Fruit fly (Drosophila melanogaster) whole organism, embryonic: ENCODE data around the gene pkaap.

Experiments used
- Asciz ChIP-seq: fragments of 200-800 bp; sonication (Bioruptor generic); optimal IDR thresholded peaks from 2 replicates; lab custom pipeline; 2017; ENCODE audit warnings: missing biosample characterization, mild to moderate bottlenecking, missing genetic modification characterization, missing genetic modification reagents
- CG10209 ChIP-seq: fragments of 200-800 bp; sonication (Bioruptor generic); optimal IDR thresholded peaks from 3 replicates; lab custom pipeline; 2017; ENCODE audit warnings: missing biosample characterization, mild to moderate bottlenecking, missing genetic modification characterization, missing genetic modification reagents
- CG10267 ChIP-seq: fragments of 200-800 bp; sonication (Bioruptor generic); optimal IDR thresholded peaks from 2 replicates; lab custom pipeline; 2018; ENCODE audit warnings: missing biosample characterization, mild to moderate bottlenecking, missing genetic modification characterization, moderate library complexity
- CG10274 ChIP-seq: fragments of 200-800 bp; sonication (Bioruptor generic); optimal IDR thresholded peaks from 3 replicates; lab custom pipeline; 2017; ENCODE audit warnings: missing biosample characterization, mild to moderate bottlenecking, missing genetic modification characterization
- CG10565 ChIP-seq: fragments of 200-800 bp; sonication (Bioruptor generic); optimal IDR thresholded peaks from 3 replicates; lab custom pipeline; 2016; ENCODE audit warnings: missing biosample characterization, mild to moderate bottlenecking, missing genetic modification characterization
- CG11560 ChIP-seq: fragments of 200-800 bp; sonication (Bioruptor generic); IDR thresholded peaks from 3 replicates; pipeline ENCODE4 v1.3.6; 2022; ENCODE audit warnings: missing biosample characterization, missing genetic modification characterization
- CG12071 ChIP-seq: fragments of 200-800 bp; sonication (Bioruptor generic); optimal IDR thresholded peaks from 3 replicates; lab custom pipeline; 2018; ENCODE audit warnings: missing biosample characterization, mild to moderate bottlenecking, missing genetic modification characterization
- CG1529 ChIP-seq: fragments of 200-800 bp; sonication (Bioruptor generic); optimal IDR thresholded peaks from 3 replicates; lab custom pipeline; 2018; ENCODE audit warnings: missing biosample characterization, missing genetic modification characterization
- CG16779 ChIP-seq: fragments of 200-800 bp; sonication (Bioruptor generic); IDR thresholded peaks from 2 replicates; pipeline ENCODE4 v1.3.6; 2022; ENCODE audit warnings: missing biosample characterization, missing genetic modification characterization
- CG17612 ChIP-seq: fragments of 200-800 bp; sonication (Bioruptor generic); IDR thresholded peaks from 2 replicates; pipeline ENCODE4 v1.3.6; 2022; ENCODE audit warnings: missing biosample characterization, missing genetic modification characterization
- CG18262 ChIP-seq: fragments of 200-800 bp; optimal IDR thresholded peaks from 3 replicates; lab custom pipeline; 2019; ENCODE audit warnings: missing biosample characterization, mild to moderate bottlenecking, missing genetic modification characterization, moderate library complexity
- CG18599 ChIP-seq: fragments of 200-800 bp; sonication (Bioruptor generic); optimal IDR thresholded peaks from 3 replicates; lab custom pipeline; 2017; ENCODE audit warnings: missing biosample characterization, missing genetic modification characterization, mild to moderate bottlenecking, moderate library complexity, missing genetic modification reagents
- CG32772 ChIP-seq: fragments of 200-800 bp; sonication (Bioruptor generic); IDR thresholded peaks from 2 replicates; pipeline ENCODE4 v1.3.6; 2022; ENCODE audit warnings: missing biosample characterization, missing genetic modification characterization
- CG3281 ChIP-seq: fragments of 200-800 bp; sonication (Bioruptor generic); optimal IDR thresholded peaks from 3 replicates; lab custom pipeline; 2017; ENCODE audit warnings: missing biosample characterization, mild to moderate bottlenecking, missing genetic modification characterization
- CG4282 ChIP-seq: fragments of 200-800 bp; sonication (Bioruptor generic); optimal IDR thresholded peaks from 2 replicates; lab custom pipeline; 2016; ENCODE audit warnings: missing biosample characterization, missing genetic modification characterization
- CG4328 ChIP-seq: fragments of 200-800 bp; sonication (Bioruptor generic); optimal IDR thresholded peaks from 3 replicates; lab custom pipeline; 2017; ENCODE audit warnings: missing biosample characterization, missing genetic modification reagents, missing genetic modification characterization
- CG4404 ChIP-seq: fragments of 200-800 bp; sonication (Bioruptor generic); IDR thresholded peaks from 2 replicates; pipeline ENCODE4 v1.3.6; 2022; ENCODE audit warnings: missing biosample characterization, missing genetic modification characterization
- CG5953 ChIP-seq: fragments of 200-800 bp; sonication (Bioruptor generic); IDR thresholded peaks from 2 replicates; pipeline ENCODE4 v1.3.6; 2022; ENCODE audit warnings: missing biosample characterization, missing genetic modification characterization
- CG7987 ChIP-seq: fragments of 200-800 bp; sonication (Bioruptor generic); optimal IDR thresholded peaks from 2 replicates; lab custom pipeline; 2018; ENCODE audit warnings: missing biosample characterization, mild to moderate bottlenecking, missing genetic modification characterization, moderate library complexity
- CG9797 ChIP-seq: fragments of 200-800 bp; sonication (Bioruptor generic); optimal IDR thresholded peaks from 3 replicates; lab custom pipeline; 2018; ENCODE audit warnings: missing biosample characterization, mild to moderate bottlenecking, missing genetic modification characterization
- CkIIα-i1 ChIP-seq: fragments of 200-800 bp; sonication (Bioruptor generic); IDR thresholded peaks from 2 replicates; pipeline ENCODE4 v1.3.6; 2022; ENCODE audit warnings: missing biosample characterization, missing genetic modification characterization
- Drgx ChIP-seq: fragments of 200-800 bp; sonication (Bioruptor generic); IDR thresholded peaks from 2 replicates; pipeline ENCODE4 v1.3.6; 2022; ENCODE audit warnings: missing biosample characterization, missing genetic modification characterization
- Eip74EF ChIP-seq, 2 experiments: fragments of 200-800 bp in 1 of 2; fragments of >200 bp in 1 of 2; sonication (Bioruptor generic) in 1 of 2; optimal IDR thresholded peaks; 2 replicates each; lab custom pipeline; 2017 to 2019; ENCODE audit warnings: missing biosample characterization in 2 of 2, missing genetic modification characterization in 2 of 2, mild to moderate bottlenecking in 1 of 2, moderate library complexity in 1 of 2
- HHEX ChIP-seq: fragments of 200-800 bp; sonication (Bioruptor generic); optimal IDR thresholded peaks from 3 replicates; lab custom pipeline; 2017; ENCODE audit warnings: missing biosample characterization, mild to moderate bottlenecking, missing genetic modification characterization, missing genetic modification reagents
- HmgZ ChIP-seq: fragments of 200-800 bp; sonication (Bioruptor generic); optimal IDR thresholded peaks from 2 replicates; lab custom pipeline; 2018; ENCODE audit warnings: missing biosample characterization, mild to moderate bottlenecking, missing genetic modification characterization
- Hr39 ChIP-seq: fragments of >200 bp; optimal IDR thresholded peaks from 2 replicates; lab custom pipeline; 2017
- Max ChIP-seq: fragments of 200-800 bp; sonication (Bioruptor generic); optimal IDR thresholded peaks from 2 replicates; lab custom pipeline; 2016; ENCODE audit warnings: missing biosample characterization, mild to moderate bottlenecking, missing genetic modification characterization
- Meics ChIP-seq: fragments of 200-800 bp; sonication (Bioruptor generic); optimal IDR thresholded peaks from 2 replicates; lab custom pipeline; 2017; ENCODE audit warnings: missing biosample characterization, mild to moderate bottlenecking, missing genetic modification characterization
- NfI ChIP-seq: fragments of 200-800 bp; sonication (Bioruptor generic); optimal IDR thresholded peaks from 3 replicates; lab custom pipeline; 2018; ENCODE audit warnings: missing biosample characterization, mild to moderate bottlenecking, missing genetic modification characterization, moderate library complexity
- Scr ChIP-seq: fragments of 200-800 bp; sonication (Bioruptor generic); IDR thresholded peaks from 2 replicates; pipeline ENCODE4 v1.3.6; 2022; ENCODE audit warnings: missing biosample characterization, missing genetic modification characterization; ENCODE audit not compliant: partially characterized antibody
- Trl ChIP-seq, 3 experiments: fragments of >200 bp in 2 of 3; fragments of 200-800 bp in 1 of 3; sonication (Bioruptor generic) in 1 of 3; optimal IDR thresholded peaks; 2 replicates in 1 of 3; 3 replicates in 2 of 3; lab custom pipeline; 2016 to 2017; ENCODE audit warnings: missing biosample characterization in 1 of 3, missing genetic modification characterization in 1 of 3
- abd-A ChIP-seq: fragments of 200-800 bp; sonication (Bioruptor generic); optimal IDR thresholded peaks from 3 replicates; lab custom pipeline; 2019; ENCODE audit warnings: missing biosample characterization, mild to moderate bottlenecking, missing genetic modification characterization, moderate library complexity
- cad ChIP-seq: fragments of >200 bp; optimal IDR thresholded peaks from 2 replicates; lab custom pipeline; 2017; ENCODE audit warnings: missing biosample characterization, missing genetic modification characterization
- cato ChIP-seq: fragments of 200-800 bp; sonication (Bioruptor generic); optimal IDR thresholded peaks from 2 replicates; lab custom pipeline; 2016; ENCODE audit warnings: missing biosample characterization, missing genetic modification characterization, borderline replicate concordance
- dmrt99B ChIP-seq: fragments of 200-800 bp; sonication (Bioruptor generic); optimal IDR thresholded peaks from 2 replicates; lab custom pipeline; 2018; ENCODE audit warnings: missing biosample characterization, mild to moderate bottlenecking, missing genetic modification characterization, moderate library complexity
- dysf ChIP-seq: fragments of 200-800 bp; sonication (Bioruptor generic); IDR thresholded peaks from 3 replicates; pipeline ENCODE4 v1.3.6; 2022; ENCODE audit warnings: missing biosample characterization, missing genetic modification characterization
- fd96Cb ChIP-seq: fragments of 200-800 bp; sonication (Bioruptor generic); optimal IDR thresholded peaks from 2 replicates; lab custom pipeline; 2018; ENCODE audit warnings: missing biosample characterization, mild to moderate bottlenecking, missing genetic modification characterization, moderate library complexity
- gem ChIP-seq: fragments of 200-800 bp; sonication (Bioruptor generic); optimal IDR thresholded peaks from 2 replicates; lab custom pipeline; 2019; ENCODE audit warnings: missing biosample characterization, mild to moderate bottlenecking, missing genetic modification characterization, moderate library complexity
- mld ChIP-seq: fragments of 200-800 bp; sonication (Bioruptor generic); IDR thresholded peaks from 3 replicates; pipeline ENCODE4 v1.3.6; 2022; ENCODE audit warnings: missing biosample characterization, missing genetic modification characterization; ENCODE audit not compliant: partially characterized antibody
- otp ChIP-seq: fragments of 200-800 bp; sonication (Bioruptor generic); IDR thresholded peaks from 3 replicates; pipeline ENCODE4, ENCODE4 v1.3.6; 2022; ENCODE audit warnings: missing biosample characterization, missing genetic modification characterization
- pho ChIP-seq: fragments of 200-800 bp; sonication (Bioruptor generic); optimal IDR thresholded peaks from 2 replicates; lab custom pipeline; 2016; ENCODE audit warnings: missing biosample characterization, missing genetic modification characterization
- ranshi ChIP-seq: fragments of 200-800 bp; sonication (Bioruptor generic); IDR thresholded peaks from 2 replicates; pipeline ENCODE4 v1.3.6; 2022; ENCODE audit warnings: missing biosample characterization, missing genetic modification characterization
- sens-2 ChIP-seq: fragments of 200-800 bp; sonication (Bioruptor generic); IDR thresholded peaks from 2 replicates; pipeline ENCODE4 v1.3.6; 2022; ENCODE audit warnings: missing biosample characterization, missing genetic modification characterization
- shn ChIP-seq: fragments of 200-800 bp; sonication (Bioruptor generic); optimal IDR thresholded peaks from 3 replicates; lab custom pipeline; 2016; ENCODE audit warnings: missing biosample characterization, missing genetic modification characterization
- slou ChIP-seq: fragments of 200-800 bp; sonication (Bioruptor generic); optimal IDR thresholded peaks from 3 replicates; lab custom pipeline; 2016; ENCODE audit warnings: missing biosample characterization, missing genetic modification characterization
- sob ChIP-seq: fragments of 200-800 bp; sonication (Bioruptor generic); IDR thresholded peaks from 2 replicates; pipeline ENCODE4 v1.3.6; 2022; ENCODE audit warnings: missing biosample characterization, missing genetic modification characterization
- stwl ChIP-seq: fragments of 200-800 bp; sonication (Bioruptor generic); optimal IDR thresholded peaks from 3 replicates; lab custom pipeline; 2018; ENCODE audit warnings: missing biosample characterization, mild to moderate bottlenecking, missing genetic modification characterization, moderate library complexity
- yki ChIP-seq: fragments of >200 bp; optimal IDR thresholded peaks from 3 replicates; lab custom pipeline; 2018

The pkaap gene

dm6 chr2L:16284306-16285299 is 3.5 kb upstream of the pkaap start (continued):
- TF ChIP-seq Scr (GFP tag; lab: Robert Waterston, UW) (no peak), cato (GFP tag; lab: Kevin White, UChicago) (no peak), pho (GFP tag; lab: Kevin White, UChicago) (peak; percentile 64), Meics (GFP tag; lab: Kevin White, UChicago) (peak; percentile 68), gem (tag; lab: Kevin White, UChicago) (peak; percentile 70), CkIIα-i1 (GFP tag; lab: Robert Waterston, UW) (no peak), CG16779 (GFP tag; lab: Robert Waterston, UW) (no peak), CG5953 (GFP tag; lab: Robert Waterston, UW) (no peak), Hr39 (lab: Kevin White, UChicago) (no peak), CG4282 (GFP tag; lab: Kevin White, UChicago) (peak; percentile 9), CG1529 (no peak), CG9797 (GFP tag; lab: Kevin White, UChicago) (no peak), CG32772 (GFP tag; lab: Robert Waterston, UW) (no peak), CG7987 (peak; percentile 72), Drgx (GFP tag; lab: Robert Waterston, UW) (no peak), CG4404 (GFP tag; lab: Robert Waterston, UW) (no peak), sens-2 (no peak), dmrt99B (tag; lab: Kevin White, UChicago) (peak; percentile 58), shn (GFP tag; lab: Kevin White, UChicago) (no peak), CG11560 (tag; lab: Robert Waterston, UW) (no peak), yki (lab: Kevin White, UChicago) (peak; percentile 63), cad (GFP tag; lab: Kevin White, UChicago) (peak; percentile 28), CG10209 (GFP tag; lab: Kevin White, UChicago) (peak; percentile 25), Asciz (GFP tag; lab: Kevin White, UChicago) (peak; percentile 44), CG17612 (GFP tag; lab: Robert Waterston, UW) (no peak), Eip74EF (GFP tag; optimal IDR thresholded peaks at IDR 0.05; lab: Kevin White, UChicago) (peak in 1 of 2 experiments; percentile 29), sob (GFP tag; lab: Robert Waterston, UW) (no peak), NfI (GFP tag; lab: Kevin White, UChicago) (peak; percentile 42), ranshi (GFP tag; lab: Robert Waterston, UW) (no peak), CG12071 (GFP tag; lab: Kevin White, UChicago) (peak; percentile 66), mld (no peak), dysf (no peak), CG4328 (GFP tag; lab: Kevin White, UChicago) (peak; percentile 25), CG10274 (GFP tag; lab: Kevin White, UChicago) (no peak), HmgZ (tag; lab: Kevin White, UChicago) (no peak), CG18262 (tag; lab: Kevin White, UChicago) (peak; percentile 27), otp (GFP tag; lab: Robert Waterston, UW) (no peak), Trl (optimal IDR thresholded peaks at IDR 0.05; lab: Kevin White, UChicago) (peak; percentile 94 to 99), Trl (GFP tag; optimal IDR thresholded peaks at IDR 0.05; lab: Kevin White, UChicago) (peak; percentile 13), fd96Cb (tag; lab: Kevin White, UChicago) (peak; percentile 24), stwl (tag; lab: Kevin White, UChicago) (no peak), CG3281 (peak; percentile 83), CG10267 (tag; lab: Kevin White, UChicago) (no peak), HHEX (GFP tag; lab: Kevin White, UChicago) (peak; percentile 62), CG18599 (GFP tag; lab: Kevin White, UChicago) (peak; percentile 77), slou (GFP tag; lab: Kevin White, UChicago) (no peak), abd-A (tag; lab: Kevin White, UChicago) (peak; percentile 54), Max (GFP tag; lab: Kevin White, UChicago) (peak; percentile 21), CG10565 (no peak)
